Worm (Caenorhabditis elegans) whole organism, midembryonic: Measurements from ENCODE around the gene sre-7.

Source experiments
- T22C8.4 ChIP-seq: fragments of 200-800 bp; sonication (Bioruptor generic); IDR thresholded peaks from 2 replicates; pipeline ENCODE4 v1.3.6; 2022; ENCODE audit warnings: missing genetic modification characterization, missing compliant biosample characterization
- flt-1 ChIP-seq: fragments of 200-800 bp; sonication (Bioruptor generic); IDR thresholded peaks from 2 replicates; pipeline ENCODE4 v1.3.6; 2022; ENCODE audit warnings: missing genetic modification characterization, missing compliant biosample characterization
- klf-2 ChIP-seq: fragments of 200-800 bp; sonication (Bioruptor generic); conservative IDR thresholded peaks from 2 replicates; pipeline ENCODE4 v1.3.6; 2022; ENCODE audit warnings: missing genetic modification reagents, missing genetic modification characterization, missing compliant biosample characterization
- med-1 ChIP-seq: sonication (generic microtip); optimal IDR thresholded peaks from 2 replicates; lab custom pipeline; 2017; ENCODE audit warnings: missing genetic modification characterization, mild to moderate bottlenecking, missing compliant biosample characterization, antibody characterized with exemption, missing genetic modification reagents; ENCODE audit not compliant: insufficient read depth
- ref-1 ChIP-seq: fragments of 200-800 bp; sonication (Bioruptor generic); conservative IDR thresholded peaks from 2 replicates; pipeline ENCODE4 v1.3.6; 2022; ENCODE audit warnings: missing genetic modification reagents, missing genetic modification characterization, missing compliant biosample characterization
- tab-1 ChIP-seq: fragments of 200-800 bp; sonication (Bioruptor generic); IDR thresholded peaks from 2 replicates; pipeline ENCODE4 v1.3.6; 2022; ENCODE audit warnings: missing genetic modification characterization, missing compliant biosample characterization
- ztf-29 ChIP-seq: fragments of 200-800 bp; sonication (Bioruptor generic); IDR thresholded peaks from 2 replicates; pipeline ENCODE4 v1.3.6; 2022; ENCODE audit warnings: missing genetic modification reagents, missing genetic modification characterization, missing compliant biosample characterization

DNA sequence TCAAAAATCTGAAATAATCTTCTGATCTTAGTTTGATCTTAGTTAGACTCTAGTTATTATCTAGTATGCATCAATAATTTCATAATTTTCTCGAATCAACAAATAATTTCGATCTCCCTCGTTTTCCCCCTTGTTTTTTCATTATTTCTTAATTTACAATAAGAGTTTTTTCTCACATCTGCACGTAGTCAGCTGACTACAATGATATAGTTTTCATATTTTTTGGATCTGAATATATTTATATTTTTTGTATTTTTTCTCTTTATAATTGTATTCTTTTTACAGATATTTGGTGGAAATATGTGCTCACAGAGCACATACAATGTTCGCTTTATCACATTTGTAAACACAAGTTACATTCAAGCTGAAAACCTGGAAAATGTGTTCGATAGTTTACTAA is at the start of gene sre-7:
- TF ChIP-seq klf-2 (GFP tag; lab: Robert Waterston, UW) = no peak
- TF ChIP-seq med-1 (GFP tag; lab: Kevin White, UChicago) = no peak
- TF ChIP-seq ztf-29 = no peak
- TF ChIP-seq flt-1 (GFP tag; lab: Robert Waterston, UW) = no peak
- TF ChIP-seq tab-1 (GFP tag; lab: Robert Waterston, UW) = no peak
- no peak for TF ChIP-seq T22C8.4
- TF ChIP-seq ref-1 (GFP tag; lab: Robert Waterston, UW) = no peak
